Worm (Caenorhabditis elegans) whole organism, mixed stage, embryonic: ENCODE measurements around the gene dpy-9.

Source experiments
- bed-3 ChIP-seq: fragments of 200-800 bp; sonication (Bioruptor generic); optimal IDR thresholded peaks from 3 replicates; lab custom pipeline; 2018; ENCODE audit warnings: mild to moderate bottlenecking, missing genetic modification characterization, moderate library complexity, missing compliant biosample characterization
- blmp-1 ChIP-seq: fragments of 150-350 bp; optimal IDR thresholded peaks from 2 replicates; lab custom pipeline; 2014; ENCODE audit warnings: missing biosample characterization, missing genetic modification characterization
- ceh-39 ChIP-seq: fragments of 150-350 bp; optimal IDR thresholded peaks from 2 replicates; lab custom pipeline; 2014; ENCODE audit warnings: missing biosample characterization, missing genetic modification characterization
- ceh-83 ChIP-seq: fragments of 200-800 bp; sonication (Bioruptor generic); optimal IDR thresholded peaks from 2 replicates; lab custom pipeline; 2018; ENCODE audit warnings: mild to moderate bottlenecking, missing genetic modification characterization, missing compliant biosample characterization
- cnd-1 ChIP-seq: fragments of 200-800 bp; sonication (Bioruptor generic); optimal IDR thresholded peaks from 2 replicates; lab custom pipeline; 2018; ENCODE audit warnings: mild to moderate bottlenecking, missing genetic modification characterization, missing compliant biosample characterization
- drap-1 ChIP-seq: fragments of 200-800 bp; sonication (Bioruptor generic); optimal IDR thresholded peaks from 3 replicates; lab custom pipeline; 2018; ENCODE audit warnings: mild to moderate bottlenecking, missing genetic modification characterization, missing compliant biosample characterization
- elt-1 ChIP-seq: sonication (generic microtip); optimal IDR thresholded peaks from 2 replicates; lab custom pipeline; 2017; ENCODE audit warnings: missing genetic modification characterization, mild to moderate bottlenecking, missing compliant biosample characterization, antibody characterized with exemption, moderate library complexity, borderline replicate concordance; ENCODE audit not compliant: insufficient read depth
- elt-3 ChIP-seq: fragments of 150-350 bp; optimal IDR thresholded peaks from 2 replicates; lab custom pipeline; 2014; ENCODE audit warnings: missing biosample characterization, missing genetic modification characterization
- ham-2 ChIP-seq: fragments of 200-800 bp; sonication (Bioruptor generic); optimal IDR thresholded peaks from 2 replicates; lab custom pipeline; 2018; ENCODE audit warnings: mild to moderate bottlenecking, missing genetic modification characterization, missing compliant biosample characterization
- hlh-1 ChIP-seq: fragments of 150-350 bp; optimal IDR thresholded peaks from 2 replicates; lab custom pipeline; 2014; ENCODE audit warnings: missing biosample characterization, missing genetic modification reagents, missing genetic modification characterization
- lin-13 ChIP-seq: fragments of 150-350 bp; optimal IDR thresholded peaks from 2 replicates; lab custom pipeline; 2014; ENCODE audit warnings: missing biosample characterization, missing genetic modification characterization
- lin-32 ChIP-seq: fragments of 200-800 bp; sonication (Bioruptor generic); optimal IDR thresholded peaks from 2 replicates; lab custom pipeline; 2018; ENCODE audit warnings: mild to moderate bottlenecking, missing genetic modification characterization, missing compliant biosample characterization
- lsy-2 ChIP-seq: fragments of 150-350 bp; optimal IDR thresholded peaks from 2 replicates; lab custom pipeline; 2014; ENCODE audit warnings: missing biosample characterization, missing genetic modification characterization
- mab-5 ChIP-seq: fragments of 150-350 bp; optimal IDR thresholded peaks from 2 replicates; lab custom pipeline; 2014; ENCODE audit warnings: missing biosample characterization, missing genetic modification characterization
- mep-1 ChIP-seq: fragments of 150-350 bp; optimal IDR thresholded peaks from 2 replicates; lab custom pipeline; 2017; ENCODE audit warnings: missing biosample characterization, missing genetic modification reagents, missing genetic modification characterization, inconsistent platforms
- mls-2 ChIP-seq: sonication (generic microtip); optimal IDR thresholded peaks from 2 replicates; lab custom pipeline; 2016; ENCODE audit warnings: mild to moderate bottlenecking, missing genetic modification characterization, moderate library complexity, missing compliant biosample characterization
- nhr-2 ChIP-seq: fragments of 150-350 bp; optimal IDR thresholded peaks from 2 replicates; lab custom pipeline; 2014; ENCODE audit warnings: missing biosample characterization, missing genetic modification characterization
- nhr-237 ChIP-seq: fragments of 150-350 bp; optimal IDR thresholded peaks from 2 replicates; lab custom pipeline; 2014; ENCODE audit warnings: missing biosample characterization, missing genetic modification characterization
- nhr-28 ChIP-seq: fragments of 150-350 bp; optimal IDR thresholded peaks from 2 replicates; lab custom pipeline; 2014; ENCODE audit warnings: missing biosample characterization, missing genetic modification characterization
- nhr-76 ChIP-seq: sonication (generic microtip); optimal IDR thresholded peaks from 2 replicates; lab custom pipeline; 2017; ENCODE audit warnings: missing biosample characterization, missing genetic modification characterization
- sem-2 ChIP-seq: fragments of 200-800 bp; sonication (Bioruptor generic); optimal IDR thresholded peaks from 2 replicates; lab custom pipeline; 2018; ENCODE audit warnings: mild to moderate bottlenecking, missing genetic modification characterization, missing compliant biosample characterization
- sptf-1 ChIP-seq: sonication (generic microtip); optimal IDR thresholded peaks from 2 replicates; lab custom pipeline; 2017; ENCODE audit warnings: mild to moderate bottlenecking, missing genetic modification characterization, moderate library complexity, missing compliant biosample characterization
- tbx-8 ChIP-seq: fragments of 200-800 bp; sonication (Bioruptor generic); optimal IDR thresholded peaks from 2 replicates; lab custom pipeline; 2018; ENCODE audit warnings: mild to moderate bottlenecking, missing genetic modification characterization, moderate library complexity, missing compliant biosample characterization
- unc-120 ChIP-seq: sonication (generic microtip); optimal IDR thresholded peaks from 2 replicates; lab custom pipeline; 2017; ENCODE audit warnings: missing genetic modification characterization, missing compliant biosample characterization; ENCODE audit not compliant: poor library complexity, severe bottlenecking
- unc-39 ChIP-seq: fragments of 150-350 bp; optimal IDR thresholded peaks from 2 replicates; lab custom pipeline; 2014; ENCODE audit warnings: missing biosample characterization, missing genetic modification characterization
- unc-62 ChIP-seq: fragments of 150-350 bp; optimal IDR thresholded peaks from 2 replicates; lab custom pipeline; 2014; ENCODE audit warnings: missing biosample characterization, missing genetic modification reagents, missing genetic modification characterization
- zip-8 ChIP-seq: fragments of 150-350 bp; optimal IDR thresholded peaks from 2 replicates; lab custom pipeline; 2014; ENCODE audit warnings: missing biosample characterization, missing genetic modification characterization
- ztf-11 ChIP-seq: fragments of 150-350 bp; optimal IDR thresholded peaks from 2 replicates; lab custom pipeline; 2014; ENCODE audit warnings: missing biosample characterization, missing genetic modification characterization

dpy-9 gene

ce11 chrIV:293995-294700, 35.1 kb upstream of the dpy-9 start:
- no peak for TF ChIP-seq tbx-8 (GFP tag; lab: Kevin White, UChicago)
- TF ChIP-seq nhr-237 (tag; lab: Kevin White, UChicago), result no peak
- TF ChIP-seq nhr-76, result no peak

- TF ChIP-seq mep-1 (tag; lab: Kevin White, UChicago) (no peak), lin-13 (no peak), cnd-1 (tag; lab: Kevin White, UChicago) (no peak), nhr-28 (no peak), ceh-39 (tag; lab: Kevin White, UChicago) (no peak), ztf-11 (tag; lab: Kevin White, UChicago) (no peak), hlh-1 (tag; lab: Kevin White, UChicago) (no peak), sptf-1 (tag; lab: Kevin White, UChicago) (no peak), elt-1 (tag; lab: Kevin White, UChicago) (no peak), drap-1 (GFP tag; lab: Kevin White, UChicago) (no peak), lsy-2 (tag; lab: Kevin White, UChicago) (no peak), nhr-2 (no peak), mab-5 (tag; lab: Kevin White, UChicago) (no peak), unc-62 (GFP tag; lab: Kevin White, UChicago) (no peak), ceh-83 (GFP tag; lab: Kevin White, UChicago) (no peak), mls-2 (tag; lab: Kevin White, UChicago) (no peak), zip-8 (tag; lab: Kevin White, UChicago) (no peak), nhr-237 (tag; lab: Kevin White, UChicago) (no peak)
Measured at ce11 chrIV:293163-293755, 34.3 kb upstream of the dpy-9 start.

- no peak for TF ChIP-seq lin-13
- no peak for TF ChIP-seq nhr-2
Measured at ce11 chrIV:291851-292367, 32.9 kb upstream of the dpy-9 start.

- no peak for TF ChIP-seq lin-32
- TF ChIP-seq mep-1 (tag; lab: Kevin White, UChicago), result no peak
- no peak for TF ChIP-seq elt-3 (tag; lab: Kevin White, UChicago)
- TF ChIP-seq mls-2 (tag; lab: Kevin White, UChicago), result no peak
- no peak for TF ChIP-seq sptf-1 (tag; lab: Kevin White, UChicago)
- no peak for TF ChIP-seq zip-8 (tag; lab: Kevin White, UChicago)
- TF ChIP-seq blmp-1 (tag; lab: Kevin White, UChicago), result no peak
Measured at ce11 chrIV:291356-291755, 32.4 kb upstream of the dpy-9 start, which contains the start of gene T21D12.7. Gene T21D12.7, minus strand, starts transcription at chrIV:291456.

ce11 chrIV:290387-290786, 31.4 kb upstream of the dpy-9 start:
- no peak for TF ChIP-seq bed-3 (GFP tag; lab: Kevin White, UChicago)
- no peak for TF ChIP-seq unc-39
- no peak for TF ChIP-seq mls-2 (tag; lab: Kevin White, UChicago)
- TF ChIP-seq lin-32, result no peak
- no peak for TF ChIP-seq blmp-1 (tag; lab: Kevin White, UChicago)
- TF ChIP-seq nhr-28, result no peak

- TF ChIP-seq unc-120 (tag; lab: Kevin White, UChicago) (no peak), lsy-2 (tag; lab: Kevin White, UChicago) (no peak), mep-1 (tag; lab: Kevin White, UChicago) (no peak), elt-3 (tag; lab: Kevin White, UChicago) (no peak), unc-39 (no peak), sem-2 (no peak), drap-1 (GFP tag; lab: Kevin White, UChicago) (no peak), cnd-1 (tag; lab: Kevin White, UChicago) (no peak), ceh-83 (GFP tag; lab: Kevin White, UChicago) (no peak), unc-62 (GFP tag; lab: Kevin White, UChicago) (no peak), ceh-39 (tag; lab: Kevin White, UChicago) (no peak), nhr-2 (no peak), ham-2 (GFP tag; lab: Kevin White, UChicago) (no peak)
Measured at ce11 chrIV:288027-288426, 29.0 kb upstream of the dpy-9 start, which contains the start of gene T21D12.14. Gene T21D12.14, minus strand, starts transcription at chrIV:288127.
